Worm (Caenorhabditis elegans): ENCODE results near the gene T11G6.2.

DNA sequence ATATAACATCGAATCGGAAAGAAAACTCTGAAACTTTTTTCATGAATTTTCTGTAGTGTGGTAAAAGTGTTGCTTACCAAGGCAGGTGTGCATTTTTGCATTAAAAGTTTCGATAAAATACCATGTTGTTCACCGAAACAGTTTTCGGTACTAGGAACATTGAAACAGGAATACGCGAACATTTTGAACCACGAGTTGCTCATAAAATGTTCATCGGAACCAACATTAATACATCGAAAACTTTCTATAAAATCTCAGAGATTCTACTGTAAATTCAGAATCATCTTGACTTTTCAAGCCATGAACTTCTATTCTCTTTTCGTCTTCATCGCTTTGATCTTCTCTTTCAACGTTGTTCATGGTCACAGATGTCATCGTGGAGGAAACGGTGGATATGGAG, 22.0 kb upstream of the T11G6.2 start, which contains the start of gene fipr-15:
- TF ChIP-seq fkh-10 (GFP tag; optimal IDR thresholded peaks at IDR 0.05): no peak
- no peak for TF ChIP-seq lin-15B (tag; optimal IDR thresholded peaks at IDR 0.05)
- TF ChIP-seq egl-5 (tag; optimal IDR thresholded peaks at IDR 0.05): no peak
- TF ChIP-seq fos-1 (tag; optimal IDR thresholded peaks at IDR 0.05): no peak
- no peak for TF ChIP-seq jun-1 (tag; optimal IDR thresholded peaks at IDR 0.05)
- no peak for TF ChIP-seq ztf-11 (tag; optimal IDR thresholded peaks at IDR 0.05)
- TF ChIP-seq ztf-4 (tag; optimal IDR thresholded peaks at IDR 0.05): no peak
- TF ChIP-seq ama-1 (optimal IDR thresholded peaks at IDR 0.05): no peak
- TF ChIP-seq mdl-1 (tag; optimal IDR thresholded peaks at IDR 0.05): no peak
